Worm (Caenorhabditis elegans) whole organism, young adult: Measurements from ENCODE around the gene gfi-1.

Experiments used
- F49E8.2 ChIP-seq: sonication (generic microtip); optimal IDR thresholded peaks from 3 replicates; lab custom pipeline; 2017; ENCODE audit warnings: missing genetic modification characterization, mild to moderate bottlenecking, missing compliant biosample characterization, antibody characterized with exemption, moderate library complexity; ENCODE audit not compliant: insufficient read depth
- ceh-79 ChIP-seq: sonication (generic microtip); optimal IDR thresholded peaks from 2 replicates; lab custom pipeline; 2017; ENCODE audit warnings: mild to moderate bottlenecking, missing genetic modification characterization, missing compliant biosample characterization
- nfya-1 ChIP-seq: sonication (generic microtip); optimal IDR thresholded peaks from 2 replicates; lab custom pipeline; 2017; ENCODE audit warnings: antibody characterized with exemption, missing compliant biosample characterization, missing genetic modification characterization, borderline replicate concordance; ENCODE audit not compliant: insufficient read depth
- rec-8 ChIP-seq, 2 experiments: sonication (generic microtip); optimal IDR thresholded peaks; 2 replicates each; lab custom pipeline; 2016; ENCODE audit warnings: mild to moderate bottlenecking in 2 of 2, missing genetic modification characterization in 2 of 2, missing genetic modification reagents in 2 of 2, missing genotype in 2 of 2, missing biosample characterization in 1 of 2, missing compliant biosample characterization in 1 of 2, moderate library complexity in 1 of 2
- unc-62 ChIP-seq: fragments of 150-350 bp; optimal IDR thresholded peaks from 2 replicates; lab custom pipeline; 2014; ENCODE audit warnings: missing biosample characterization, missing genetic modification reagents, missing genetic modification characterization
- zfh-2 ChIP-seq: fragments of 200-800 bp; sonication (Bioruptor generic); conservative IDR thresholded peaks from 2 replicates; pipeline ENCODE4 v1.3.6; 2022; ENCODE audit warnings: missing genetic modification reagents, missing genetic modification characterization, missing compliant biosample characterization
- ztf-22 ChIP-seq: fragments of 200-800 bp; sonication (Bioruptor generic); optimal IDR thresholded peaks from 2 replicates; lab custom pipeline; 2018; ENCODE audit warnings: mild to moderate bottlenecking, missing genetic modification characterization, moderate library complexity, missing compliant biosample characterization

DNA sequence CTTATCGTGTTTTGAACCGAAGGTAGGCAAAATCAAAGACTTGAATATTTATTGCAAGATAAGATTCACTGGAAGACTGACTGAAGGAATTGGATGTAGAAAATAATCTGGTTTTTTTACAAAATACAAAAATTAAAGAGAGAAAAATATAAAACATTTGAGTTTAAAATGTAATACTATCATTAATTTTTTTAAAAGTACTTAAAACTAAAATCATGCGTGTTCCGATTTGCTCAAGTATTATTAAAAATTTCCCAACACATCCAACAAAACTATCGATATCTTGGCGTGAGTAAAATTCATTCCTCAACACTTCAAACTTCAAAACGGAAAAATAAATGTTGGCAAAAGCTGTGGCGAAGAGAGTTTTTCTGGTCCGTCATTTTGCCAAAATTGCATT is 9.6 kb downstream of the gfi-1 start, which contains the start of gene F57F4.1:
- TF ChIP-seq nfya-1, result no peak
- no peak for TF ChIP-seq ztf-22 (GFP tag; lab: Kevin White, UChicago)
- no peak for TF ChIP-seq F49E8.2
- no peak for TF ChIP-seq unc-62 (GFP tag; lab: Kevin White, UChicago)
- no peak for TF ChIP-seq ceh-79 (tag; lab: Kevin White, UChicago)
- TF ChIP-seq zfh-2 (GFP tag; lab: Robert Waterston, UW), result no peak
- no peak for TF ChIP-seq rec-8 (tag; optimal IDR thresholded peaks at IDR 0.05; lab: Kevin White, UChicago)
